Fruit fly (Drosophila melanogaster): ENCODE data around the gene CG10226.

dm6 chr3L:6263470-6263869 is 23.6 kb upstream of the CG10226 start:
- TF ChIP-seq psq (optimal IDR thresholded peaks at IDR 0.05) = no peak
- TF ChIP-seq h (optimal IDR thresholded peaks at IDR 0.05) = no peak

All from Kc167 (cell line).